Worm (Caenorhabditis elegans) whole organism, young adult: ENCODE measurements around the gene Y48E1B.17.

ENCODE experiments used
- F39B2.1 ChIP-seq: fragments of 200-800 bp; sonication (Bioruptor generic); IDR thresholded peaks from 2 replicates; pipeline ENCODE4 v1.3.6; 2022; ENCODE audit warnings: missing genetic modification reagents, missing genetic modification characterization, missing compliant biosample characterization
- F49E8.2 ChIP-seq: sonication (generic microtip); optimal IDR thresholded peaks from 3 replicates; lab custom pipeline; 2017; ENCODE audit warnings: missing genetic modification characterization, mild to moderate bottlenecking, missing compliant biosample characterization, antibody characterized with exemption, moderate library complexity; ENCODE audit not compliant: insufficient read depth
- ama-1 ChIP-seq, 3 experiments: fragments of 150-350 bp in 1 of 3; sonication (generic microtip) in 2 of 3; optimal IDR thresholded peaks; 2 replicates each; lab custom pipeline; 2014 to 2018; ENCODE audit warnings: missing biosample characterization in 2 of 3, missing genetic modification characterization in 2 of 3, missing genetic modification reagents in 2 of 3
- ceh-58 ChIP-seq: fragments of 200-800 bp; sonication (Bioruptor generic); IDR thresholded peaks from 2 replicates; pipeline ENCODE4 v1.3.6; 2022; ENCODE audit warnings: missing genetic modification characterization, missing compliant biosample characterization
- fkh-3 ChIP-seq: sonication (generic microtip); optimal IDR thresholded peaks from 2 replicates; lab custom pipeline; 2016; ENCODE audit warnings: mild to moderate bottlenecking, missing genetic modification characterization, missing compliant biosample characterization
- gei-17 ChIP-seq: fragments of 200-800 bp; sonication (Bioruptor generic); optimal IDR thresholded peaks from 2 replicates; lab custom pipeline; 2018; ENCODE audit warnings: mild to moderate bottlenecking, missing genetic modification characterization, missing compliant biosample characterization
- hsf-1 ChIP-seq: fragments of 200-800 bp; sonication (Bioruptor generic); IDR thresholded peaks from 2 replicates; pipeline ENCODE4 v1.3.6; 2022; ENCODE audit warnings: missing genetic modification reagents, missing genetic modification characterization, missing compliant biosample characterization
- lsy-27 ChIP-seq: sonication (generic microtip); optimal IDR thresholded peaks from 2 replicates; lab custom pipeline; 2017; ENCODE audit warnings: missing genetic modification characterization, mild to moderate bottlenecking, missing compliant biosample characterization, antibody characterized with exemption, missing genotype, borderline replicate concordance; ENCODE audit not compliant: insufficient read depth
- nhr-27 ChIP-seq: fragments of 200-800 bp; sonication (Bioruptor generic); optimal IDR thresholded peaks from 2 replicates; lab custom pipeline; 2018; ENCODE audit warnings: mild to moderate bottlenecking, missing genetic modification characterization, moderate library complexity, missing compliant biosample characterization
- nhr-80 ChIP-seq: sonication (generic microtip); optimal IDR thresholded peaks from 2 replicates; lab custom pipeline; 2016; ENCODE audit warnings: missing genetic modification characterization, missing compliant biosample characterization
- pha-4 ChIP-seq: fragments of 150-350 bp; sonication (generic microtip); optimal IDR thresholded peaks from 2 replicates; lab custom pipeline; 2014; ENCODE audit warnings: missing biosample characterization, missing genetic modification reagents, missing genetic modification characterization
- sea-2 ChIP-seq: fragments of 200-800 bp; sonication (Bioruptor generic); IDR thresholded peaks from 2 replicates; pipeline ENCODE4 v1.3.6; 2022; ENCODE audit warnings: missing genetic modification characterization, missing compliant biosample characterization
- snpc-4 ChIP-seq, 5 experiments: fragments of 150-350 bp in 1 of 5; sonication (generic microtip) in 4 of 5; optimal IDR thresholded peaks; 2 replicates each; lab custom pipeline; 2014 to 2018; ENCODE audit warnings: missing genetic modification characterization in 5 of 5, missing biosample characterization in 3 of 5, antibody characterized with exemption in 2 of 5, mild to moderate bottlenecking in 2 of 5, missing compliant biosample characterization in 2 of 5, missing genotype in 2 of 5, moderate library complexity in 2 of 5, missing genetic modification reagents in 1 of 5
- unc-62 ChIP-seq: fragments of 150-350 bp; optimal IDR thresholded peaks from 2 replicates; lab custom pipeline; 2014; ENCODE audit warnings: missing biosample characterization, missing genetic modification reagents, missing genetic modification characterization

ce11 chrII:13489896-13490295 lies 51.0 kb downstream of the Y48E1B.17 start:
- TF ChIP-seq hsf-1 (GFP tag; lab: Robert Waterston, UW) (no peak), lsy-27 (no peak), gei-17 (GFP tag; lab: Kevin White, UChicago) (no peak), F39B2.1 (GFP tag; lab: Robert Waterston, UW) (no peak), fkh-3 (no peak), pha-4 (tag; lab: Kevin White, UChicago) (no peak), F49E8.2 (no peak), nhr-80 (tag; lab: Kevin White, UChicago) (no peak), unc-62 (GFP tag; lab: Kevin White, UChicago) (no peak), sea-2 (GFP tag; lab: Robert Waterston, UW) (no peak), nhr-27 (no peak), ama-1 (optimal IDR thresholded peaks at IDR 0.05; lab: Kevin White, UChicago) (no peak), ama-1 (GFP tag; optimal IDR thresholded peaks at IDR 0.05; lab: Kevin White, UChicago) (no peak), ceh-58 (GFP tag; lab: Robert Waterston, UW) (no peak), snpc-4 (GFP tag; optimal IDR thresholded peaks at IDR 0.05; lab: Kevin White, UChicago) (no peak), snpc-4 (tag; optimal IDR thresholded peaks at IDR 0.05; lab: Kevin White, UChicago) (no peak)
